Worm (Caenorhabditis elegans) whole organism, mixed stage, embryonic: ENCODE data around the gene rpn-2.

Experiments
- M03D4.4 ChIP-seq: sonication (generic microtip); optimal IDR thresholded peaks from 2 replicates; lab custom pipeline; 2017; ENCODE audit warnings: mild to moderate bottlenecking, missing genetic modification characterization, missing compliant biosample characterization
- bed-3 ChIP-seq: fragments of 200-800 bp; sonication (Bioruptor generic); optimal IDR thresholded peaks from 3 replicates; lab custom pipeline; 2018; ENCODE audit warnings: mild to moderate bottlenecking, missing genetic modification characterization, moderate library complexity, missing compliant biosample characterization
- blmp-1 ChIP-seq: fragments of 150-350 bp; optimal IDR thresholded peaks from 2 replicates; lab custom pipeline; 2014; ENCODE audit warnings: missing biosample characterization, missing genetic modification characterization
- ceh-39 ChIP-seq: fragments of 150-350 bp; optimal IDR thresholded peaks from 2 replicates; lab custom pipeline; 2014; ENCODE audit warnings: missing biosample characterization, missing genetic modification characterization
- ceh-43 ChIP-seq: fragments of 200-800 bp; sonication (Bioruptor generic); optimal IDR thresholded peaks from 2 replicates; lab custom pipeline; 2018; ENCODE audit warnings: mild to moderate bottlenecking, missing genetic modification characterization, moderate library complexity, missing compliant biosample characterization
- ceh-83 ChIP-seq: fragments of 200-800 bp; sonication (Bioruptor generic); optimal IDR thresholded peaks from 2 replicates; lab custom pipeline; 2018; ENCODE audit warnings: mild to moderate bottlenecking, missing genetic modification characterization, missing compliant biosample characterization
- ces-1 ChIP-seq: fragments of 150-350 bp; optimal IDR thresholded peaks from 2 replicates; lab custom pipeline; 2014; ENCODE audit warnings: missing biosample characterization, missing genetic modification reagents, missing genetic modification characterization
- cnd-1 ChIP-seq: fragments of 200-800 bp; sonication (Bioruptor generic); optimal IDR thresholded peaks from 2 replicates; lab custom pipeline; 2018; ENCODE audit warnings: mild to moderate bottlenecking, missing genetic modification characterization, missing compliant biosample characterization
- drap-1 ChIP-seq: fragments of 200-800 bp; sonication (Bioruptor generic); optimal IDR thresholded peaks from 3 replicates; lab custom pipeline; 2018; ENCODE audit warnings: mild to moderate bottlenecking, missing genetic modification characterization, missing compliant biosample characterization
- elt-1 ChIP-seq: sonication (generic microtip); optimal IDR thresholded peaks from 2 replicates; lab custom pipeline; 2017; ENCODE audit warnings: missing genetic modification characterization, mild to moderate bottlenecking, missing compliant biosample characterization, antibody characterized with exemption, moderate library complexity, borderline replicate concordance; ENCODE audit not compliant: insufficient read depth
- flh-1 ChIP-seq: fragments of 200-800 bp; sonication (Bioruptor generic); optimal IDR thresholded peaks from 2 replicates; lab custom pipeline; 2018; ENCODE audit warnings: mild to moderate bottlenecking, missing genetic modification characterization, moderate library complexity, missing compliant biosample characterization
- hlh-1 ChIP-seq: fragments of 150-350 bp; optimal IDR thresholded peaks from 2 replicates; lab custom pipeline; 2014; ENCODE audit warnings: missing biosample characterization, missing genetic modification reagents, missing genetic modification characterization
- lin-32 ChIP-seq: fragments of 200-800 bp; sonication (Bioruptor generic); optimal IDR thresholded peaks from 2 replicates; lab custom pipeline; 2018; ENCODE audit warnings: mild to moderate bottlenecking, missing genetic modification characterization, missing compliant biosample characterization
- lsy-2 ChIP-seq: fragments of 150-350 bp; optimal IDR thresholded peaks from 2 replicates; lab custom pipeline; 2014; ENCODE audit warnings: missing biosample characterization, missing genetic modification characterization
- mab-5 ChIP-seq: fragments of 150-350 bp; optimal IDR thresholded peaks from 2 replicates; lab custom pipeline; 2014; ENCODE audit warnings: missing biosample characterization, missing genetic modification characterization
- mep-1 ChIP-seq: fragments of 150-350 bp; optimal IDR thresholded peaks from 2 replicates; lab custom pipeline; 2017; ENCODE audit warnings: missing biosample characterization, missing genetic modification reagents, missing genetic modification characterization, inconsistent platforms
- nhr-12 ChIP-seq: fragments of 150-350 bp; optimal IDR thresholded peaks from 2 replicates; lab custom pipeline; 2014; ENCODE audit warnings: missing biosample characterization, missing genetic modification characterization
- nhr-2 ChIP-seq: fragments of 150-350 bp; optimal IDR thresholded peaks from 2 replicates; lab custom pipeline; 2014; ENCODE audit warnings: missing biosample characterization, missing genetic modification characterization
- nhr-237 ChIP-seq: fragments of 150-350 bp; optimal IDR thresholded peaks from 2 replicates; lab custom pipeline; 2014; ENCODE audit warnings: missing biosample characterization, missing genetic modification characterization
- nhr-28 ChIP-seq: fragments of 150-350 bp; optimal IDR thresholded peaks from 2 replicates; lab custom pipeline; 2014; ENCODE audit warnings: missing biosample characterization, missing genetic modification characterization
- pha-4 ChIP-seq: fragments of 150-350 bp; optimal IDR thresholded peaks from 2 replicates; lab custom pipeline; 2018; ENCODE audit warnings: missing biosample characterization, missing genetic modification reagents, missing genetic modification characterization
- sem-2 ChIP-seq: fragments of 200-800 bp; sonication (Bioruptor generic); optimal IDR thresholded peaks from 2 replicates; lab custom pipeline; 2018; ENCODE audit warnings: mild to moderate bottlenecking, missing genetic modification characterization, missing compliant biosample characterization
- snpc-4 ChIP-seq: fragments of 150-350 bp; optimal IDR thresholded peaks from 2 replicates; lab custom pipeline; 2014; ENCODE audit warnings: missing biosample characterization, missing genetic modification characterization
- sptf-1 ChIP-seq: sonication (generic microtip); optimal IDR thresholded peaks from 2 replicates; lab custom pipeline; 2017; ENCODE audit warnings: mild to moderate bottlenecking, missing genetic modification characterization, moderate library complexity, missing compliant biosample characterization
- tbx-8 ChIP-seq: fragments of 200-800 bp; sonication (Bioruptor generic); optimal IDR thresholded peaks from 2 replicates; lab custom pipeline; 2018; ENCODE audit warnings: mild to moderate bottlenecking, missing genetic modification characterization, moderate library complexity, missing compliant biosample characterization
- unc-120 ChIP-seq: sonication (generic microtip); optimal IDR thresholded peaks from 2 replicates; lab custom pipeline; 2017; ENCODE audit warnings: missing genetic modification characterization, missing compliant biosample characterization; ENCODE audit not compliant: poor library complexity, severe bottlenecking
- unc-39 ChIP-seq: fragments of 150-350 bp; optimal IDR thresholded peaks from 2 replicates; lab custom pipeline; 2014; ENCODE audit warnings: missing biosample characterization, missing genetic modification characterization
- ztf-11 ChIP-seq: fragments of 150-350 bp; optimal IDR thresholded peaks from 2 replicates; lab custom pipeline; 2014; ENCODE audit warnings: missing biosample characterization, missing genetic modification characterization

The rpn-2 gene

DNA sequence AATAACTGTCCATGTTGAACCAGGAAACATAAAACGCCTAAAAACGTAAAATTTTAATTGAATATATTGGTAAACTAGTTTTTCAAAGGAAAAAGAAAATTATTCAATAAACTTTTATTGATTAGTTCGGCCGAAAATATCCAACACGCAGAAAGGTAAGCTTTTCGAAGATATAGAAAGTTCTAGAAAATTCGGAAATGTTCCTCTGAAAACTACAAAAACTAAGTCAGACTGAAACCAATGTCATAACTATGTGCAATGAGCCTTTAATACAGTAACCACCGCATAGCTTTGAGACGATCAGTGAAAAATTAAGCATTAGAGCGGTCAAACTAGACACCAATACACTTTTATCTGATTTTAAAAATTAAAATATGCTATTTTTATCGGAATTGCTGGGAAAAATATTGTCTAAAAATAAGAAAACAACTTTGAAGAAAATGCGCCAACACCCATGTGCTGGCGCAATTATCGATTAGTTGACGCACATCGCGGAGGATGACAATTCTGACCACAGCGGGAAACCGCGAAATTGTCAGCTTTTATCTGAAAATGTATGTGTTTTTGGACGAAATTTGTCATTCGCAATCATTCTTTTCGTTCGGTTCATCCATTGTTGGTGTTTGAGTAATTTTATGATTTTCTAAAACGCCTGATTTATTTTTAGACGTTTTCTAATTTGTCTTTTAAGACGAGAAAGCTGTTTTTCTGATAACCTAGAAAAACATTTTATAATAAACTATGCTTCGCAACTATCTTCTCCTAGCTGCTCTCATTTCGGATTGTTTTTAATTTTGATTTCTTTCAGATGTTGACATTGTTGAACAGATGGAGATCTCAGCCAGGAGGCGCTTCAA is at the start of gene rpn-2, which contains the start of gene C23G10.7:
Gene rpn-2 (plus strand): TSS at position 807 of the 857 bp plus-strand sequence.
Gene C23G10.7 (minus strand): TSS at position 37 of the 857 bp plus-strand sequence.
- TF ChIP-seq nhr-28 (tag; lab: Kevin White, UChicago) (no peak), mep-1 (tag; lab: Kevin White, UChicago) (peak; percentile 34), M03D4.4 (tag; lab: Kevin White, UChicago) (no peak), lsy-2 (tag; lab: Kevin White, UChicago) (peak; percentile 49), sptf-1 (tag; lab: Kevin White, UChicago) (no peak), unc-120 (peak; percentile 23)

- TF ChIP-seq ztf-11 (tag; lab: Kevin White, UChicago) (no peak), sem-2 (GFP tag; lab: Kevin White, UChicago) (no peak), cnd-1 (tag; lab: Kevin White, UChicago) (no peak), drap-1 (no peak), ceh-39 (tag; lab: Kevin White, UChicago) (no peak), bed-3 (GFP tag; lab: Kevin White, UChicago) (no peak), tbx-8 (GFP tag; lab: Kevin White, UChicago) (no peak), pha-4 (tag; lab: Kevin White, UChicago) (no peak), ceh-43 (GFP tag; lab: Kevin White, UChicago) (no peak), nhr-2 (tag; lab: Kevin White, UChicago) (no peak), mab-5 (no peak)
- TF ChIP-seq, all 35 proteins: peak for 0
These were observed 49.4 kb upstream of the rpn-2 start, which contains the start of the genes wht-7 and Y42G9A.1 for ce11 chrIII:6149467-6150072. wht-7 (minus strand) TSS chrIII:6149597. Y42G9A.1 (plus strand) TSS chrIII:6149961.

DNA sequence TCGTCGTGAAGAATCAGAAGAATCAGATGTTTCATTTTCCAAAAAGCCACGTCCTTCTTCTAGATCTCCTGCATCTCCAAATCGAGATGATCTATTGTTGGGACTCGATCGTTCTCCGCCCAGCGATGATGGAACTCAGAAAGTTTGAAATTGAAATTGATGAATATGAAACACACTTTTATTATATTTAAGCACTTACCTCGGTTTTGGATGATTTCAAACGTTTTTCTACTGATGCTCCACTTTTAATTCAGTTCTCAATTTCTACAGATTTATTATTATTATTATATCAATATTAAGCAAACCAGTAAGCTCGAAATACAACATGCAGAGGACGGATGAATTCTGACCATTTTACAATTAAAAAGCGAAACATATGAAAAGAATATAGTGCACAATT is 44.4 kb upstream of the rpn-2 start:
- TF ChIP-seq mep-1 (tag; lab: Kevin White, UChicago), result no peak
- no peak for TF ChIP-seq ces-1 (GFP tag; lab: Kevin White, UChicago)
- no peak for TF ChIP-seq ceh-43 (GFP tag; lab: Kevin White, UChicago)
- no peak for TF ChIP-seq lsy-2 (tag; lab: Kevin White, UChicago)
- TF ChIP-seq ceh-39 (tag; lab: Kevin White, UChicago), result no peak
- TF ChIP-seq hlh-1, result no peak
- no peak for TF ChIP-seq pha-4 (tag; lab: Kevin White, UChicago)
- TF ChIP-seq nhr-2 (tag; lab: Kevin White, UChicago), result no peak
- TF ChIP-seq ceh-83 (GFP tag; lab: Kevin White, UChicago), result no peak
- TF ChIP-seq mab-5, result no peak
- TF ChIP-seq nhr-28 (tag; lab: Kevin White, UChicago), result no peak
- TF ChIP-seq lin-32 (GFP tag; lab: Kevin White, UChicago), result no peak
- TF ChIP-seq flh-1, result no peak
- no peak for TF ChIP-seq nhr-12
- no peak for TF ChIP-seq sem-2 (GFP tag; lab: Kevin White, UChicago)
- TF ChIP-seq drap-1, result no peak

- TF ChIP-seq elt-1 (no peak), ceh-39 (tag; lab: Kevin White, UChicago) (no peak), cnd-1 (tag; lab: Kevin White, UChicago) (no peak), lsy-2 (tag; lab: Kevin White, UChicago) (no peak), snpc-4 (tag; lab: Kevin White, UChicago) (no peak), unc-39 (tag; lab: Kevin White, UChicago) (no peak), ces-1 (GFP tag; lab: Kevin White, UChicago) (no peak), nhr-237 (tag; lab: Kevin White, UChicago) (no peak), flh-1 (no peak), blmp-1 (tag; lab: Kevin White, UChicago) (no peak), mep-1 (tag; lab: Kevin White, UChicago) (no peak), nhr-2 (tag; lab: Kevin White, UChicago) (no peak)
These were observed 43.2 kb upstream of the rpn-2 start for ce11 chrIII:6155787-6156186.
